Fruit fly (Drosophila melanogaster) whole organism, embryonic: ENCODE measurements around the gene asun.
A peak's percentile ranks its signal among the peaks of the same experiment; 100 is the strongest.

ENCODE experiments used
- ATbp ChIP-seq: fragments of 200-800 bp; sonication (Bioruptor generic); optimal IDR thresholded peaks from 2 replicates; lab custom pipeline; 2017; ENCODE audit warnings: missing biosample characterization, mild to moderate bottlenecking, missing genetic modification characterization, missing genetic modification reagents
- Ada2b ChIP-seq: fragments of 200-800 bp; sonication (Bioruptor generic); IDR thresholded peaks from 2 replicates; pipeline ENCODE4 v1.3.6; 2022; ENCODE audit warnings: missing biosample characterization, missing genetic modification characterization
- Atf-2 ChIP-seq: fragments of 200-800 bp; sonication (Bioruptor generic); optimal IDR thresholded peaks from 2 replicates; lab custom pipeline; 2016; ENCODE audit warnings: missing biosample characterization, missing genetic modification characterization
- Atf6 ChIP-seq: fragments of 200-800 bp; sonication (Bioruptor generic); IDR thresholded peaks from 2 replicates; pipeline ENCODE4 v1.3.6; 2022; ENCODE audit warnings: missing biosample characterization, missing genetic modification characterization
- CG1024 ChIP-seq: fragments of 200-800 bp; sonication (Bioruptor generic); IDR thresholded peaks from 2 replicates; pipeline ENCODE4 v1.3.6; 2022; ENCODE audit warnings: missing biosample characterization, missing genetic modification characterization
- CG10959 ChIP-seq: fragments of 200-800 bp; sonication (Bioruptor generic); IDR thresholded peaks from 2 replicates; pipeline ENCODE4 v1.3.6; 2022; ENCODE audit warnings: missing biosample characterization, missing genetic modification characterization
- CG11456 ChIP-seq: fragments of 200-800 bp; sonication (Bioruptor generic); IDR thresholded peaks from 3 replicates; pipeline ENCODE4 v1.3.6; 2022; ENCODE audit warnings: missing biosample characterization, missing genetic modification characterization
- CG12155 ChIP-seq: fragments of 200-800 bp; sonication (Bioruptor generic); optimal IDR thresholded peaks from 3 replicates; lab custom pipeline; 2016; ENCODE audit warnings: missing biosample characterization, missing genetic modification characterization
- CG12391 ChIP-seq: fragments of 200-800 bp; sonication (Bioruptor generic); optimal IDR thresholded peaks from 3 replicates; lab custom pipeline; 2018; ENCODE audit warnings: missing biosample characterization, mild to moderate bottlenecking, missing genetic modification characterization, moderate library complexity
- CG17612 ChIP-seq: fragments of 200-800 bp; sonication (Bioruptor generic); IDR thresholded peaks from 2 replicates; pipeline ENCODE4 v1.3.6; 2022; ENCODE audit warnings: missing biosample characterization, missing genetic modification characterization
- CG17802 ChIP-seq: fragments of 200-800 bp; sonication (Bioruptor generic); optimal IDR thresholded peaks from 2 replicates; lab custom pipeline; 2018; ENCODE audit warnings: missing biosample characterization, mild to moderate bottlenecking, missing genetic modification characterization, moderate library complexity
- CG18262 ChIP-seq: fragments of 200-800 bp; optimal IDR thresholded peaks from 3 replicates; lab custom pipeline; 2019; ENCODE audit warnings: missing biosample characterization, mild to moderate bottlenecking, missing genetic modification characterization, moderate library complexity
- CG18619 ChIP-seq: fragments of 200-800 bp; sonication (Bioruptor generic); optimal IDR thresholded peaks from 3 replicates; lab custom pipeline; 2017; ENCODE audit warnings: missing biosample characterization, mild to moderate bottlenecking, missing genetic modification characterization
- CG2678 ChIP-seq: fragments of 200-800 bp; sonication (Bioruptor generic); optimal IDR thresholded peaks from 3 replicates; lab custom pipeline; 2019; ENCODE audit warnings: missing biosample characterization, mild to moderate bottlenecking, missing genetic modification characterization, moderate library complexity
- CG31224 ChIP-seq: fragments of 200-800 bp; sonication (Bioruptor generic); IDR thresholded peaks from 2 replicates; pipeline ENCODE4 v1.3.6; 2022; ENCODE audit warnings: missing biosample characterization, missing genetic modification characterization
- CG31365 ChIP-seq: fragments of 200-800 bp; sonication (Bioruptor generic); optimal IDR thresholded peaks from 2 replicates; lab custom pipeline; 2018; ENCODE audit warnings: missing biosample characterization, mild to moderate bottlenecking, missing genetic modification characterization
- CG31441 ChIP-seq: fragments of 200-800 bp; sonication (Bioruptor generic); IDR thresholded peaks from 2 replicates; pipeline ENCODE4 v1.3.6; 2022; ENCODE audit warnings: missing biosample characterization, missing genetic modification characterization
- CG5953 ChIP-seq: fragments of 200-800 bp; sonication (Bioruptor generic); IDR thresholded peaks from 2 replicates; pipeline ENCODE4 v1.3.6; 2022; ENCODE audit warnings: missing biosample characterization, missing genetic modification characterization
- CG6813 ChIP-seq: fragments of 200-800 bp; sonication (Bioruptor generic); optimal IDR thresholded peaks from 2 replicates; lab custom pipeline; 2017; ENCODE audit warnings: missing biosample characterization, missing genetic modification characterization, mild to moderate bottlenecking, moderate library complexity, missing genetic modification reagents
- CG7372 ChIP-seq: fragments of 200-800 bp; sonication (Bioruptor generic); IDR thresholded peaks from 2 replicates; pipeline ENCODE4 v1.3.6; 2022; ENCODE audit warnings: missing biosample characterization, missing genetic modification characterization
- CG9727 ChIP-seq: fragments of 200-800 bp; sonication (Bioruptor generic); optimal IDR thresholded peaks from 3 replicates; lab custom pipeline; 2017; ENCODE audit warnings: missing biosample characterization, mild to moderate bottlenecking, missing genetic modification characterization
- CG9797 ChIP-seq: fragments of 200-800 bp; sonication (Bioruptor generic); optimal IDR thresholded peaks from 3 replicates; lab custom pipeline; 2018; ENCODE audit warnings: missing biosample characterization, mild to moderate bottlenecking, missing genetic modification characterization
- CG9817 ChIP-seq: fragments of 200-800 bp; sonication (Bioruptor generic); optimal IDR thresholded peaks from 2 replicates; lab custom pipeline; 2018; ENCODE audit warnings: missing biosample characterization, mild to moderate bottlenecking, missing genetic modification characterization, moderate library complexity
- CG9876 ChIP-seq: fragments of 200-800 bp; sonication (Bioruptor generic); optimal IDR thresholded peaks from 2 replicates; lab custom pipeline; 2016; ENCODE audit warnings: missing biosample characterization, missing genetic modification characterization
- CTCF ChIP-seq: fragments of 200-800 bp; sonication (Bioruptor generic); optimal IDR thresholded peaks from 2 replicates; lab custom pipeline; 2017; ENCODE audit warnings: missing biosample characterization, mild to moderate bottlenecking, missing genetic modification characterization, moderate library complexity
- Hand ChIP-seq: fragments of 200-800 bp; sonication (Bioruptor generic); optimal IDR thresholded peaks from 2 replicates; lab custom pipeline; 2017; ENCODE audit warnings: mild to moderate bottlenecking, missing biosample characterization, missing genetic modification reagents, missing genetic modification characterization
- HmgZ ChIP-seq: fragments of 200-800 bp; sonication (Bioruptor generic); optimal IDR thresholded peaks from 2 replicates; lab custom pipeline; 2018; ENCODE audit warnings: missing biosample characterization, mild to moderate bottlenecking, missing genetic modification characterization
- Lhr ChIP-seq: fragments of 200-800 bp; sonication (Bioruptor generic); optimal IDR thresholded peaks from 3 replicates; lab custom pipeline; 2017; ENCODE audit warnings: mild to moderate bottlenecking, missing biosample characterization, missing genetic modification reagents, missing genetic modification characterization
- Rfx ChIP-seq: fragments of 200-800 bp; sonication (Bioruptor generic); IDR thresholded peaks from 2 replicates; pipeline ENCODE4 v1.3.6; 2022; ENCODE audit warnings: missing biosample characterization, missing genetic modification characterization
- Six4 ChIP-seq: fragments of 200-800 bp; sonication (Bioruptor generic); optimal IDR thresholded peaks from 2 replicates; lab custom pipeline; 2016; ENCODE audit warnings: missing biosample characterization, missing genetic modification characterization
- Sry-δ ChIP-seq: fragments of 200-800 bp; sonication (Bioruptor generic); optimal IDR thresholded peaks from 2 replicates; lab custom pipeline; 2016; ENCODE audit warnings: missing biosample characterization, missing genetic modification characterization
- Ssrp ChIP-seq: fragments of 200-800 bp; sonication (Bioruptor generic); optimal IDR thresholded peaks from 2 replicates; lab custom pipeline; 2018; ENCODE audit warnings: missing biosample characterization, mild to moderate bottlenecking, missing genetic modification characterization, moderate library complexity
- az2 ChIP-seq: fragments of 200-800 bp; sonication (Bioruptor generic); optimal IDR thresholded peaks from 3 replicates; lab custom pipeline; 2016; ENCODE audit warnings: missing biosample characterization, missing genetic modification characterization
- btn ChIP-seq: fragments of 200-800 bp; sonication (Bioruptor generic); optimal IDR thresholded peaks from 2 replicates; lab custom pipeline; 2016; ENCODE audit warnings: missing biosample characterization, missing genetic modification characterization
- caup ChIP-seq: fragments of 200-800 bp; sonication (Bioruptor generic); optimal IDR thresholded peaks from 3 replicates; lab custom pipeline; 2017; ENCODE audit warnings: missing biosample characterization, mild to moderate bottlenecking, missing genetic modification characterization, moderate library complexity; ENCODE audit not compliant: severe bottlenecking
- chm ChIP-seq: fragments of 200-800 bp; sonication (Bioruptor generic); IDR thresholded peaks from 2 replicates; pipeline ENCODE4 v1.3.6; 2022; ENCODE audit warnings: missing biosample characterization, missing genetic modification characterization
- crp ChIP-seq, 2 experiments: fragments of 200-800 bp; sonication (Bioruptor generic); optimal IDR thresholded peaks; 2 replicates in 1 of 2; 3 replicates in 1 of 2; lab custom pipeline; 2017; ENCODE audit warnings: missing biosample characterization in 2 of 2, missing genetic modification characterization in 2 of 2, mild to moderate bottlenecking in 1 of 2, moderate library complexity in 1 of 2
- gcm ChIP-seq: fragments of 200-800 bp; sonication (Bioruptor generic); optimal IDR thresholded peaks from 2 replicates; lab custom pipeline; 2019; ENCODE audit warnings: missing biosample characterization, mild to moderate bottlenecking, missing genetic modification characterization, moderate library complexity
- her ChIP-seq: fragments of 200-800 bp; sonication (Bioruptor generic); optimal IDR thresholded peaks from 2 replicates; lab custom pipeline; 2016; ENCODE audit warnings: missing biosample characterization, missing genetic modification characterization
- klu ChIP-seq: fragments of 200-800 bp; sonication (Bioruptor generic); IDR thresholded peaks from 2 replicates; pipeline ENCODE4 v1.3.6; 2022; ENCODE audit warnings: missing biosample characterization, missing genetic modification characterization
- lilli ChIP-seq: fragments of 200-800 bp; sonication (Bioruptor generic); optimal IDR thresholded peaks from 3 replicates; lab custom pipeline; 2016; ENCODE audit warnings: missing biosample characterization, missing genetic modification characterization
- otp ChIP-seq: fragments of 200-800 bp; sonication (Bioruptor generic); IDR thresholded peaks from 3 replicates; pipeline ENCODE4, ENCODE4 v1.3.6; 2022; ENCODE audit warnings: missing biosample characterization, missing genetic modification characterization
- p53 ChIP-seq: fragments of 200-800 bp; sonication (Bioruptor generic); optimal IDR thresholded peaks from 2 replicates; lab custom pipeline; 2016; ENCODE audit warnings: missing biosample characterization, missing genetic modification characterization
- pb ChIP-seq: fragments of 200-800 bp; sonication (Bioruptor generic); optimal IDR thresholded peaks from 3 replicates; lab custom pipeline; 2016; ENCODE audit warnings: missing biosample characterization, missing genetic modification characterization
- pfk ChIP-seq: fragments of 200-800 bp; sonication (Bioruptor generic); optimal IDR thresholded peaks from 2 replicates; lab custom pipeline; 2018; ENCODE audit warnings: missing biosample characterization, mild to moderate bottlenecking, missing genetic modification characterization, moderate library complexity
- phol ChIP-seq: fragments of 200-800 bp; sonication (Bioruptor generic); optimal IDR thresholded peaks from 3 replicates; lab custom pipeline; 2018; ENCODE audit warnings: missing biosample characterization, mild to moderate bottlenecking, missing genetic modification characterization, moderate library complexity
- pita ChIP-seq: fragments of 200-800 bp; sonication (Bioruptor generic); optimal IDR thresholded peaks from 2 replicates; lab custom pipeline; 2017; ENCODE audit warnings: missing biosample characterization, mild to moderate bottlenecking, missing genetic modification characterization
- rib ChIP-seq: fragments of 200-800 bp; sonication (Bioruptor generic); IDR thresholded peaks from 2 replicates; pipeline ENCODE4 v1.3.6; 2022; ENCODE audit warnings: missing biosample characterization, missing genetic modification characterization
- sens ChIP-seq: fragments of 200-800 bp; sonication (Bioruptor generic); peaks from one replicate; lab custom pipeline; 2016; ENCODE audit warnings: missing biosample characterization, missing genetic modification characterization
- zf30C ChIP-seq: fragments of 200-800 bp; sonication (Bioruptor generic); optimal IDR thresholded peaks from 3 replicates; lab custom pipeline; 2018; ENCODE audit warnings: missing biosample characterization, mild to moderate bottlenecking, missing genetic modification characterization
- zfh2 ChIP-seq: fragments of 200-800 bp; sonication (Bioruptor generic); optimal IDR thresholded peaks from 2 replicates; lab custom pipeline; 2016; ENCODE audit warnings: missing biosample characterization, missing genetic modification characterization

The asun gene

DNA sequence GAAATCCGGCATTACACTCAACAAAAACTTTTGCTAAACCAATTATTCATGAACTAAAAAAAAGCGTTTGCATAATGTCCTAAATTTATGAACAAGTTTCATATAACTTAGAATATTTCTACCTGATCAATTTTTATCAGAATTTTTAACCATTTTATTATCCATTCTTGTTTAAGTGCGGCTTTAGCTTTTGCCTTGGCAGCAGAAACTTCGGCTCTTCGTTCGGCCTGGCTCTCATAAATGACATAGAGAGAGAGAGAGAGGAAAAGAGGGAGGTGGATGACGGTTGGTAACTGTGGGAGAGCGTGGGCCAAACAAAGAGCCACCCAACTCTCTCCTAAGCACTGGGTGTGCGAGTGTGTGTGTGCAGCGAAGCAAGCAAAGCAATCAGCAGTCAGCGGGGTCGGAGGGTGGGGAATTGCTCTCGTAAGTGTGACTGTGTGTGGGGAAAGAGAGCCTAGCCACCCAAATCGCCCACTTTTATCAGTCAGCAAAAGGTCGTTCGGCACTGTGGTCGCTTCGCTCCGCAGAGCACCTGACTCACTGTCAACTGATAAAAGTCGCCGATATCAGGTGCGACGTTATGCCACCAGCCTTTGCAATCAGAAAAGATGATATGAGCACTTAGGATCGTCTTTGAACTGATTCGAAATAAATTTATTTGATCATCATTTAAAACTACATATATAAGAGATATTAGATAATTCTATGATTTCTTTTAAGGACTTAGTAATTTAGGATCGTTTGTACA, 39.5 kb upstream of the asun start (continued):
- peak; percentile 75 for TF ChIP-seq Sry-δ (GFP tag; lab: Kevin White, UChicago)
- TF ChIP-seq CG31365 (tag; lab: Kevin White, UChicago) = peak; percentile 84
- TF ChIP-seq gcm = peak; percentile 98
- no peak for TF ChIP-seq CG7372 (GFP tag; lab: Robert Waterston, UW)
- TF ChIP-seq Ssrp (tag; lab: Kevin White, UChicago) = peak; percentile 97
- TF ChIP-seq CG31441 (GFP tag; lab: Robert Waterston, UW) = no peak
- peak; percentile 60 for TF ChIP-seq CG9797 (GFP tag; lab: Kevin White, UChicago)
- TF ChIP-seq HmgZ (tag; lab: Kevin White, UChicago) = peak; percentile 96
- no peak for TF ChIP-seq Rfx (GFP tag; lab: Robert Waterston, UW)
- TF ChIP-seq zfh2 (GFP tag; lab: Kevin White, UChicago) = peak; percentile 95
- peak; percentile 97 for TF ChIP-seq CG9727
- TF ChIP-seq lilli (GFP tag; lab: Kevin White, UChicago) = peak; percentile 98
- TF ChIP-seq pita = no peak
- peak; percentile 95 for TF ChIP-seq Lhr (GFP tag; lab: Kevin White, UChicago)
- TF ChIP-seq crp (GFP tag; optimal IDR thresholded peaks at IDR 0.05; lab: Kevin White, UChicago) = peak in 1 of 2 experiments; percentile 65
- peak; percentile 99 for TF ChIP-seq CG12391 (tag; lab: Kevin White, UChicago)
- TF ChIP-seq Atf-2 (GFP tag; lab: Kevin White, UChicago) = peak; percentile 96
- TF ChIP-seq Atf6 (GFP tag; lab: Robert Waterston, UW) = no peak
- no peak for TF ChIP-seq CG17612 (GFP tag; lab: Robert Waterston, UW)
- TF ChIP-seq Ada2b (GFP tag; lab: Robert Waterston, UW) = no peak
- TF ChIP-seq CTCF = peak; percentile 70
- peak; percentile 82 for TF ChIP-seq zf30C (GFP tag; lab: Kevin White, UChicago)
- TF ChIP-seq CG18619 = peak; percentile 95
- peak; percentile 98 for TF ChIP-seq CG18262 (tag; lab: Kevin White, UChicago)
- TF ChIP-seq CG12155 (GFP tag; lab: Kevin White, UChicago) = peak; percentile 93
- peak; percentile 97 for TF ChIP-seq az2
- TF ChIP-seq Six4 = peak; percentile 96
- peak; percentile 96 for TF ChIP-seq her
- TF ChIP-seq CG6813 (GFP tag; lab: Kevin White, UChicago) = peak; percentile 97
- peak; percentile 97 for TF ChIP-seq phol (tag; lab: Kevin White, UChicago)
- no peak for TF ChIP-seq otp
- TF ChIP-seq Hand (GFP tag; lab: Kevin White, UChicago) = peak; percentile 97
- no peak for TF ChIP-seq CG5953 (GFP tag; lab: Robert Waterston, UW)
- TF ChIP-seq ATbp (GFP tag; lab: Kevin White, UChicago) = peak; percentile 98
- no peak for TF ChIP-seq CG31224
- peak; percentile 98 for TF ChIP-seq pb (GFP tag; lab: Kevin White, UChicago)
- TF ChIP-seq CG11456 (GFP tag; lab: Robert Waterston, UW) = no peak
- TF ChIP-seq CG2678 = peak; percentile 99
- TF ChIP-seq CG17802 (tag; lab: Kevin White, UChicago) = peak; percentile 89
- peak; percentile 96 for TF ChIP-seq btn (GFP tag; lab: Kevin White, UChicago)
- no peak for TF ChIP-seq rib
- peak; percentile 100 for TF ChIP-seq sens
- TF ChIP-seq chm = no peak
- TF ChIP-seq pfk (GFP tag; lab: Kevin White, UChicago) = no peak
- TF ChIP-seq klu = no peak
- peak; percentile 93 for TF ChIP-seq p53 (GFP tag; lab: Kevin White, UChicago)
- peak; percentile 83 for TF ChIP-seq CG9876 (GFP tag; lab: Kevin White, UChicago)
- no peak for TF ChIP-seq CG10959 (GFP tag; lab: Robert Waterston, UW)
- TF ChIP-seq caup (GFP tag; lab: Kevin White, UChicago) = peak; percentile 97
- peak; percentile 93 for TF ChIP-seq CG9817 (tag; lab: Kevin White, UChicago)
- no peak for TF ChIP-seq CG1024
